Worm (Caenorhabditis elegans): ENCODE measurements around the gene F42G8.8.

DNA sequence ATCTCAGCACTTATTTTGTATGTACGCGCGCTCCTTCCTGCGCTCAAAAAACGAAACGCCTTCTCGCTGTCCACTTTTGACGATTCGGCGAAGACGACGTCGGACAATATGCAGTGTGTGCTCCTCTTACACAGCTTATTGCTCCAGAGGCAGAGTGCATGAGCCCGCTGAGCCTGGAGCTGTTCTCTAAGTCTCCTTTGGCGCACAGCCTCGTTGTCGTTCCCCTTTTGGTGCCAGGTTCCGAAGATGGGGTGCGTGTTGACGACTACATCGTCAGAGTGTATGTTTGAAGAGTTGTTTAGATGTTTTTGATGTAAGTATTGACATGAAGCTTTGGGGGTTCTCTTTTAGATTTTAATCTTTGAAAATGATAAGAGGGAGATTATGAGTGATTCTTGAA, 48.6 kb upstream of the F42G8.8 start:
- TF ChIP-seq T22C8.4 (GFP tag; IDR thresholded peaks at IDR 0.05) (no peak), klf-2 (GFP tag; conservative IDR thresholded peaks at IDR 0.05) (no peak), med-1 (GFP tag; optimal IDR thresholded peaks at IDR 0.05; ENCODE audit: insufficient read depth) (no peak), flt-1 (GFP tag; IDR thresholded peaks at IDR 0.05) (no peak), tab-1 (GFP tag; IDR thresholded peaks at IDR 0.05) (no peak), ref-1 (GFP tag; conservative IDR thresholded peaks at IDR 0.05) (0 out of 2 replicates have a peak, but pooled peaks have one; percentile 35), ztf-23 (GFP tag; IDR thresholded peaks at IDR 0.05) (no peak)

Data from whole organism, midembryonic.